Worm (Caenorhabditis elegans): ENCODE results near the gene W02B3.3.

DNA sequence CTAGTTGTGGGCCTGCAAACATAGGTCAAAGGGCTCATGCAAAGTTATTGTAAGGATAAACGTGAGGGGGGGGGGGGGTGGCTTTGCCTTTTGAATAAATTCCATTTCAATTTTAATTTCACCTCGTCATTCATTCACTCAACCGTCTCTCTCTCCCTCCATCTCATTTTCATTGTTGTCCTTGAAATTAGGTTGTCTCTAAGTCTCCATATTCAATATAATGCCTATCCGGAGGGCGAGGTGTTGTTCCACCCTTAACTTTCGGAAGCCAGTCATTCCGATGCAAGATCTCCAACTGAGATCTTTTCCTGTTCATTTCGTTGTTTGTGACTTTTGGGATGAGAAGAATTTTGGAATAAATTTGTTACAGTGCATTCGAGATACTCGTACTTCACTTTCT is 11.0 kb downstream of the W02B3.3 start:
- no peak for TF ChIP-seq lin-29 (GFP tag; IDR thresholded peaks at IDR 0.05)
- TF ChIP-seq pha-4 (GFP tag; IDR thresholded peaks at IDR 0.05): no peak
- no peak for TF ChIP-seq pha-4 (tag; optimal IDR thresholded peaks at IDR 0.05)
- TF ChIP-seq dmd-8 (GFP tag; IDR thresholded peaks at IDR 0.05): no peak
- no peak for TF ChIP-seq mxl-2 (GFP tag; conservative IDR thresholded peaks at IDR 0.05)
- TF ChIP-seq unc-62 (GFP tag; optimal IDR thresholded peaks at IDR 0.05 in 1 of 2): peak in 1 of 2 experiments; percentile 76
- TF ChIP-seq unc-62 (tag; optimal IDR thresholded peaks at IDR 0.05): no peak
- TF ChIP-seq nhr-41 (GFP tag; IDR thresholded peaks at IDR 0.05): no peak
- no peak for TF ChIP-seq zip-2 (tag; optimal IDR thresholded peaks at IDR 0.05)
- TF ChIP-seq nhr-11 (tag; optimal IDR thresholded peaks at IDR 0.05): no peak
- TF ChIP-seq jun-1 (tag; optimal IDR thresholded peaks at IDR 0.05): no peak
- no peak for TF ChIP-seq nhr-76 (tag; optimal IDR thresholded peaks at IDR 0.05)
